Fruit fly (Drosophila melanogaster): Measurements from ENCODE around the gene Pp2B-14D.

Gene Pp2B-14D

dm6 chrX:16581703-16582102 is 21.9 kb upstream of the Pp2B-14D start:
- no peak for TF ChIP-seq noc (tag; optimal IDR thresholded peaks at IDR 0.05)

DNA sequence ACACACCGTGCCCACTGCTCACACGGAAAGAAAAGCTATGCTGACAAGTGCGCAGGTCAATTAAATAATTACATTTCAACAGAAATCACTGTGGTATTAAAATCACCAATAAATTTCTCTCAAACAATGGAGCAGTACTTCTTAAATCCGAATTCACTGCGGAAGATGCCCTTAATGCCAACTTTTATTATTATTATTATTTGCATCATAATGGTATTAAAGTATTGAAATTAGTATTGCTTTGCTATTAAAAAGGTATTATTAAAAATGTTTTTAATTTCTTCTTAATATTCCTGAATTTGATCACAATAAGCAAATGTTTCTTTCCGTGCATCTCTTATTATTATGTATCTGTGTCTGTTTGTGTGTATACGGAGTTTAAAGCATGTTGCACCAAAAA is 20.2 kb upstream of the Pp2B-14D start:
- TF ChIP-seq noc (tag; optimal IDR thresholded peaks at IDR 0.05), result no peak

DNA sequence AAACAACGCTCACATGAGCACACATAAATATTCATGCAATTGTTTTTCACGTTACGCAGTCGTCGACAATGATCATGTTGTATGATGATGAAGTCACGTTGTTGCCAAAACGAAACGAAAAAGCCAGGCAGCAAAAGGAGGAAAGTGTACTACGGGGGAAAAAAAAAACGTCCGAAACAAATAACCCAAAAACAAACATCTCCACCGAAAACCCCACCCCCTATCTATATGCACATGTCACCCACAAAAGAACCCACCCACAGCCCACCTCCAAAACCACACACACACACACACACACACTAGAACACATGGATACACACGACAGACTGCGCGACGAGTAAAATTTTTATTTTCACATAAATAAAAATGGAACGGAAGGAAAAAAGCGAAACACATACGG is 15.3 kb upstream of the Pp2B-14D start:
- TF ChIP-seq noc (tag; optimal IDR thresholded peaks at IDR 0.05), result no peak

- TF ChIP-seq noc (tag; optimal IDR thresholded peaks at IDR 0.05), result no peak
These were observed 14.3 kb upstream of the Pp2B-14D start for dm6 chrX:16574114-16574513.

dm6 chrX:16573659-16574058 is 13.8 kb upstream of the Pp2B-14D start:
- no peak for TF ChIP-seq noc (tag; optimal IDR thresholded peaks at IDR 0.05)

- TF ChIP-seq noc (tag; optimal IDR thresholded peaks at IDR 0.05), result no peak
These were observed 10.9 kb upstream of the Pp2B-14D start for dm6 chrX:16570572-16571224.

dm6 chrX:16565377-16565776 is 5.6 kb upstream of the Pp2B-14D start:
- no peak for TF ChIP-seq noc (tag; optimal IDR thresholded peaks at IDR 0.05)

DNA sequence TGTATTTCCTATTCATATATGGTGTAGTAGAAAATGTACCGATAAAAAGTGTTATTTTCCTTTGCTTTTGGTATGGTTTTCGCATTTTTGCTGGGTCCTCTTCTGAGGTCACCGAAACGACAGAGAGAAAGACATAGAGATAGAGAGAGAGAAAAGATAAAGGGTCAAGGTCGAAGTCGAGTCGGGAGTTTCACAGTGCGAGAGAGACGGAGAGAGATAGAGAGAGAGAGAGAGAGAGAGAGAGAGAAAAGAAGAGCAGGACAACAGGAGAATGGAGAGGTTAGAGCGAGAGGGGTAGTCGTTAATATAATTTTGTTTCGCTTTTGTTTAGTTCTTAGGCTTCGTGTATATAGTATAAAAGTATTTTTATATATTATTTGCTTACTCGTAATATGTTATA is 2.4 kb upstream of the Pp2B-14D start:
- TF ChIP-seq noc (tag; optimal IDR thresholded peaks at IDR 0.05), result no peak

- TF ChIP-seq noc (tag; optimal IDR thresholded peaks at IDR 0.05), result no peak
These were observed 6.2 kb downstream of the Pp2B-14D start, which contains the start of gene Arp2 for dm6 chrX:16553542-16554182. Gene Arp2 (minus strand): TSS chrX:16553968.

DNA sequence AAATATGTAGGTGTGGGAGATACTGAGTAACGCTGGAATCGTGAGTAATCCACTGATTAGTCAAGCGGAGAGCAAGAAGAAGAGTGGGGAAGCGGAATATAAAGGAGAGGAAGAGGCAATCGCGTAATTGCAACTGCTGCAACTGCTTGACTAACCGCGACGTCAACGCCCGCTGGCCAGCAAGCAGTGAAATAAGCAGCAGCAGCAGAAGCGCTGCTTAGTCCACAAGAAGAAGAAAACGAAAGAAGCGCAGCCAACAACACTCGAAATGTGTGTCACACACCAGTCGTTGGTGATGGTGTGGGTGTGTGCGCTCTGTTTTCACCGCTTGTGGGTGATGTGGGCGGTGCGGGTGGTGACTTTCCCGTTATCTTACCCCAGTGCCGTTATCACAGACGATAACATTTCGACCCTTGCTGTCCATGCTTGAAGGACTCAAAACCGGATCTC is 6.8 kb downstream of the Pp2B-14D start:
- TF ChIP-seq noc (tag; optimal IDR thresholded peaks at IDR 0.05), result no peak

- peak; percentile 62 for TF ChIP-seq noc (tag; optimal IDR thresholded peaks at IDR 0.05)
These were observed 7.2 kb downstream of the Pp2B-14D start for dm6 chrX:16552567-16552966.

DNA sequence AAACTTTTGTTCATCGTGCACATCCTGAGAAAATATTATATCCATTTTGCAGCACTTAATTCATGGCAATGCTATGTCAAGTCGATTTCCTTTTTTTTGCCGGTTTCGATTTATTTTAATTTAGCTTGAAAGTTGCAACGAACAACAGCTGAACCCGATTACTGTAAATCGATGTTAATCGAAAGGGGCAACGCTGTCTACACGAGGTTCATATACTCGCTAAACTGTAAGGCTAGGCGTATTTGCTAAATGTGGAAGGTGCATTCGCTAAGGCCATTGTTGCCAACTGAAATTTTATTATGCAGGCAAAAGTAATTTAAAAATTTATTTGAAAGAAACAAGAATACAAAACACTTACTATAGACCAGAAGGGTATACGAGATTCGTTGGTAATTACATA is 12.4 kb downstream of the Pp2B-14D start, which contains the start of gene CG9902:
TSS of gene CG9902 (minus strand) at position 131 of the 400 bp plus-strand sequence.
- no peak for TF ChIP-seq noc (tag; optimal IDR thresholded peaks at IDR 0.05)

- no peak for TF ChIP-seq noc (tag; optimal IDR thresholded peaks at IDR 0.05)
These were observed 18.9 kb downstream of the Pp2B-14D start, which contains the start of gene CG9903 for dm6 chrX:16540802-16541346. Gene CG9903 (minus strand): TSS chrX:16540852.

- no peak for TF ChIP-seq noc (tag; optimal IDR thresholded peaks at IDR 0.05)
These were observed 26.7 kb downstream of the Pp2B-14D start, which contains the start of gene para for dm6 chrX:16533046-16533496. Gene para (minus strand): TSS chrX:16533096.

- TF ChIP-seq noc (tag; optimal IDR thresholded peaks at IDR 0.05), result no peak
These were observed 32.6 kb downstream of the Pp2B-14D start for dm6 chrX:16527203-16527602.

DNA sequence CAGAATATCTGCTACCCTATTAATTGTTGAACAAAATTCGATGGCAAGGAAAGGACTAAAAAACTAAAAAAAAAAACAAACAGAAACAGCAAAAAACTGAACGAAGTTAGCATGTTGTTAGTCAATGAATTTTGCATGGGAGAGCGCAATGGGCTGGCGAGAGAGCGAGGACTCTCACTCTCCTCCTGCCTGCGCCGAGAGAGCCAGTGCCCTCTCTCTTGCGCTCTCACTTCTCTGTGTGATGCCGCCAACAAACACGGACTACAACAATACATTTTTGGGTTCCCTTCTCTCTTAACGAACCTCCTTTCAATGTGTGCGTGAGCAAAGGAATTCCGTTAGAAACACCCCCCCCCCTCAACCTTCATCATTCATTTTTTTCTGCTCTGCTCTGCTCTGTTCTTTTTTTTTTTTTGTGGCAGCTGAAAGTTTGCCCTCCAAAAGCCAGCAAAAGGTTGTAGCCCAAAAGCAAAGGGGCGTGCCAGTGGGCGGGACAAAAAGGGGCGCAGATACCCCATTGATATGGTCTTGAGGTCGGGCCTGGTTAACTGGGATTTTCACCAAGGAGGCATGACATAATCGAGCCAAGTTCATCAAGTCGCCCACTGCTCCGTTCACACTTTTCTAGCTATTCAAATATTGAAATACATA is 33.6 kb downstream of the Pp2B-14D start:
- TF ChIP-seq noc (tag; optimal IDR thresholded peaks at IDR 0.05), result no peak

Data from whole organism, larva.